Fruit fly (Drosophila melanogaster): ENCODE results near the gene GATAd.

Gene GATAd

dm6 chr2L:10381890-10382450, 48.4 kb downstream of the GATAd start, which contains the start of gene CG5096 (continued):
- TF ChIP-seq Ets96B (tag; optimal IDR thresholded peaks at IDR 0.05), result peak; percentile 62
- no peak for TF ChIP-seq spab (GFP tag; optimal IDR thresholded peaks at IDR 0.05)
- TF ChIP-seq CG10631 (GFP tag; optimal IDR thresholded peaks at IDR 0.05), result peak; percentile 43
- no peak for TF ChIP-seq CG11294 (GFP tag; IDR thresholded peaks at IDR 0.05)
- peak; percentile 69 for TF ChIP-seq CG6792 (GFP tag; optimal IDR thresholded peaks at IDR 0.05)
- TF ChIP-seq Sox15 (GFP tag; optimal IDR thresholded peaks at IDR 0.05), result no peak
- TF ChIP-seq CG31627 (GFP tag; optimal IDR thresholded peaks at IDR 0.05), result peak; percentile 59
- peak; percentile 33 for TF ChIP-seq fkh (GFP tag; optimal IDR thresholded peaks at IDR 0.05)
- peak; percentile 63 for TF ChIP-seq Sox14 (GFP tag; optimal IDR thresholded peaks at IDR 0.05)
- peak; percentile 51 for TF ChIP-seq CG7368 (GFP tag; optimal IDR thresholded peaks at IDR 0.05)
- TF ChIP-seq ss (GFP tag; optimal IDR thresholded peaks at IDR 0.05), result no peak
- no peak for TF ChIP-seq dac (GFP tag; optimal IDR thresholded peaks at IDR 0.05)
- TF ChIP-seq CG10669 (GFP tag; optimal IDR thresholded peaks at IDR 0.05), result peak; percentile 51
- TF ChIP-seq CG6163 (GFP tag; IDR thresholded peaks at IDR 0.05), result no peak
- no peak for TF ChIP-seq Hr38 (GFP tag; optimal IDR thresholded peaks at IDR 0.05)
- TF ChIP-seq cyc (GFP tag; optimal IDR thresholded peaks at IDR 0.05), result peak; percentile 64
- no peak for TF ChIP-seq Blimp-1 (GFP tag; optimal IDR thresholded peaks at IDR 0.05)
- no peak for TF ChIP-seq Sox102F (GFP tag; optimal IDR thresholded peaks at IDR 0.05)
- TF ChIP-seq Ets21C (GFP tag; optimal IDR thresholded peaks at IDR 0.05), result peak; percentile 37
- TF ChIP-seq dsx (GFP tag; optimal IDR thresholded peaks at IDR 0.05; ENCODE audit: poor library complexity, severe bottlenecking), result peak; percentile 29
- TF ChIP-seq net (GFP tag; optimal IDR thresholded peaks at IDR 0.05), result no peak
- TF ChIP-seq fd59A (GFP tag; optimal IDR thresholded peaks at IDR 0.05), result no peak

- no peak for TF ChIP-seq CG3919 (GFP tag; optimal IDR thresholded peaks at IDR 0.05)
- TF ChIP-seq CG7368 (GFP tag; optimal IDR thresholded peaks at IDR 0.05), result peak; percentile 22
- peak; percentile 71 for TF ChIP-seq CG3032 (tag; optimal IDR thresholded peaks at IDR 0.05)
- TF ChIP-seq pdm3 (GFP tag; optimal IDR thresholded peaks at IDR 0.05), result peak; percentile 78
- peak; percentile 48 for TF ChIP-seq Lpt (GFP tag; optimal IDR thresholded peaks at IDR 0.05)
- TF ChIP-seq CG34406 (GFP tag; optimal IDR thresholded peaks at IDR 0.05), result peak; percentile 55
- peak in 1 of 2 experiments; percentile 68 for TF ChIP-seq ss (GFP tag; optimal IDR thresholded peaks at IDR 0.05)
- no peak for TF ChIP-seq fd85E (GFP tag; optimal IDR thresholded peaks at IDR 0.05)
- no peak for TF ChIP-seq CG6854 (GFP tag; optimal IDR thresholded peaks at IDR 0.05)
- TF ChIP-seq Gug (GFP tag; IDR thresholded peaks at IDR 0.05), result no peak
- peak; percentile 57 for TF ChIP-seq CG4318 (GFP tag; optimal IDR thresholded peaks at IDR 0.05)
- TF ChIP-seq esn (GFP tag; optimal IDR thresholded peaks at IDR 0.05), result peak; percentile 77
- TF ChIP-seq eg (GFP tag; IDR thresholded peaks at IDR 0.05), result no peak; the same call in 1 of the 3 replicates
- TF ChIP-seq svp (GFP tag), result no peak
- no peak for TF ChIP-seq CG6808 (GFP tag; optimal IDR thresholded peaks at IDR 0.05)
- no peak for TF ChIP-seq fd59A (GFP tag; optimal IDR thresholded peaks at IDR 0.05)
- peak; percentile 59 for TF ChIP-seq Ets21C (GFP tag; optimal IDR thresholded peaks at IDR 0.05)
- TF ChIP-seq lz (GFP tag; optimal IDR thresholded peaks at IDR 0.05), result peak; percentile 61
- peak; percentile 68 for TF ChIP-seq Ets96B (tag; optimal IDR thresholded peaks at IDR 0.05)
- TF ChIP-seq fkh (GFP tag; optimal IDR thresholded peaks at IDR 0.05), result no peak
- TF ChIP-seq Met (GFP tag; optimal IDR thresholded peaks at IDR 0.05), result peak; percentile 72
- peak; percentile 28 for TF ChIP-seq dac (GFP tag; optimal IDR thresholded peaks at IDR 0.05)
- peak; percentile 74 for TF ChIP-seq Smox (GFP tag; optimal IDR thresholded peaks at IDR 0.05)
- no peak for TF ChIP-seq CG8319 (GFP tag; optimal IDR thresholded peaks at IDR 0.05)
- no peak for TF ChIP-seq Sox102F (GFP tag; optimal IDR thresholded peaks at IDR 0.05)
- TF ChIP-seq OdsH (GFP tag; optimal IDR thresholded peaks at IDR 0.05), result peak; percentile 78
- peak; percentile 79; the same call in 2 of the 3 replicates for TF ChIP-seq CG8119 (GFP tag; IDR thresholded peaks at IDR 0.05)
- TF ChIP-seq Eip93F (GFP tag; optimal IDR thresholded peaks at IDR 0.05), result no peak
- TF ChIP-seq dsx (GFP tag; optimal IDR thresholded peaks at IDR 0.05; ENCODE audit: poor library complexity, severe bottlenecking), result peak; percentile 57
- peak; percentile 67 for TF ChIP-seq CG10669 (GFP tag; optimal IDR thresholded peaks at IDR 0.05)
- TF ChIP-seq CG6276 (GFP tag; optimal IDR thresholded peaks at IDR 0.05), result no peak
- TF ChIP-seq Hr39 (GFP tag; optimal IDR thresholded peaks at IDR 0.05), result peak; percentile 71
- TF ChIP-seq CG32006 (GFP tag; optimal IDR thresholded peaks at IDR 0.05), result no peak
- no peak for TF ChIP-seq vri (GFP tag; optimal IDR thresholded peaks at IDR 0.05)
- TF ChIP-seq CG9139 (GFP tag; optimal IDR thresholded peaks at IDR 0.05), result no peak
- TF ChIP-seq cyc (GFP tag; optimal IDR thresholded peaks at IDR 0.05), result peak; percentile 72
- no peak for TF ChIP-seq Blimp-1 (GFP tag; optimal IDR thresholded peaks at IDR 0.05)
These were observed 52.8 kb downstream of the GATAd start, which contains the start of the genes Cdk1 and mRpS7 for dm6 chr2L:10386208-10386805. TSS of gene Cdk1 (minus strand) at chr2L:10386262. TSS of gene mRpS7 (plus strand) at chr2L:10386662.

Data from whole organism, prepupa.